Worm (Caenorhabditis elegans): ENCODE results near the gene kle-2.

DNA sequence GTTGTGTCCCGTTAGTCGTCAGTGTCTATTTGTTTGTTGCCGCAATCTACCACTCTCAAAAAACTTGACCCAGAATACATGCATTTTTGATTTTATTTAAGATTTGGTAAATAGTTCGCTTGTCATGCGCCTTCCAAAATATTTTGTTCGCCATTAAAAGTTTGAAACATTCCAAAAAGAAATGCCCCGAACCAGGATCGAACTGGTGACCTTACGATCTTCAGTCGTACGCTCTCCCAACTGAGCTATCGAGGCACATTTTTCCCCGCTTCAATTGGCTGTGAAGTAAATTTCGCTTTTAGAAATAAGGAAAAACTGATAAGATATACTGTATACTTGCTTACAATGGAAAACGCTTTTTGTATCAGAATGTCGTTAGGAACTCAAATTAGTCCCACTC, 36.8 kb downstream of the kle-2 start:
- no peak for TF ChIP-seq unc-55 (GFP tag; optimal IDR thresholded peaks at IDR 0.05)
- no peak for TF ChIP-seq rnt-1 (tag; optimal IDR thresholded peaks at IDR 0.05)
- no peak for TF ChIP-seq mec-3 (tag; optimal IDR thresholded peaks at IDR 0.05; ENCODE audit: borderline replicate concordance)
- TF ChIP-seq lin-11 (tag; optimal IDR thresholded peaks at IDR 0.05): no peak
- TF ChIP-seq nfya-1 (tag; optimal IDR thresholded peaks at IDR 0.05): no peak
- TF ChIP-seq ceh-14 (tag; optimal IDR thresholded peaks at IDR 0.05): no peak
- TF ChIP-seq Y22D7AL.16 (tag; optimal IDR thresholded peaks at IDR 0.05): no peak
- TF ChIP-seq nhr-11 (tag; optimal IDR thresholded peaks at IDR 0.05): no peak
- no peak for TF ChIP-seq pqm-1 (tag; optimal IDR thresholded peaks at IDR 0.05)

Measured in whole organism, late embryonic.